Worm (Caenorhabditis elegans) whole organism, midembryonic: ENCODE data around the gene M03F4.4.

Experiments used
- T22C8.4 ChIP-seq: fragments of 200-800 bp; sonication (Bioruptor generic); IDR thresholded peaks from 2 replicates; pipeline ENCODE4 v1.3.6; 2022; ENCODE audit warnings: missing genetic modification characterization, missing compliant biosample characterization
- cog-1 ChIP-seq: sonication (generic microtip); optimal IDR thresholded peaks from 2 replicates; lab custom pipeline; 2016; ENCODE audit warnings: missing genetic modification characterization, missing compliant biosample characterization
- flt-1 ChIP-seq: fragments of 200-800 bp; sonication (Bioruptor generic); IDR thresholded peaks from 2 replicates; pipeline ENCODE4 v1.3.6; 2022; ENCODE audit warnings: missing genetic modification characterization, missing compliant biosample characterization
- klf-2 ChIP-seq: fragments of 200-800 bp; sonication (Bioruptor generic); conservative IDR thresholded peaks from 2 replicates; pipeline ENCODE4 v1.3.6; 2022; ENCODE audit warnings: missing genetic modification reagents, missing genetic modification characterization, missing compliant biosample characterization
- ref-1 ChIP-seq: fragments of 200-800 bp; sonication (Bioruptor generic); conservative IDR thresholded peaks from 2 replicates; pipeline ENCODE4 v1.3.6; 2022; ENCODE audit warnings: missing genetic modification reagents, missing genetic modification characterization, missing compliant biosample characterization
- tab-1 ChIP-seq: fragments of 200-800 bp; sonication (Bioruptor generic); IDR thresholded peaks from 2 replicates; pipeline ENCODE4 v1.3.6; 2022; ENCODE audit warnings: missing genetic modification characterization, missing compliant biosample characterization
- ztf-23 ChIP-seq: fragments of 200-800 bp; sonication (Bioruptor generic); IDR thresholded peaks from 2 replicates; pipeline ENCODE4 v1.3.6; 2022; ENCODE audit warnings: missing genetic modification reagents, missing genetic modification characterization, missing compliant biosample characterization
- ztf-29 ChIP-seq: fragments of 200-800 bp; sonication (Bioruptor generic); IDR thresholded peaks from 2 replicates; pipeline ENCODE4 v1.3.6; 2022; ENCODE audit warnings: missing genetic modification reagents, missing genetic modification characterization, missing compliant biosample characterization

- no peak for TF ChIP-seq cog-1 (tag; lab: Kevin White, UChicago)
- TF ChIP-seq T22C8.4: no peak
- no peak for TF ChIP-seq ref-1 (GFP tag; lab: Robert Waterston, UW)
- no peak for TF ChIP-seq klf-2
- TF ChIP-seq ztf-23 (GFP tag; lab: Robert Waterston, UW): no peak
- TF ChIP-seq ztf-29: no peak
- no peak for TF ChIP-seq flt-1
- TF ChIP-seq tab-1 (GFP tag; lab: Robert Waterston, UW): no peak
Measured at ce11 chrX:4965592-4965991, 8.4 kb upstream of the M03F4.4 start.
